Worm (Caenorhabditis elegans) whole organism, mixed stage, embryonic: Measurements from ENCODE around the gene F21C10.10.

Experiments
- M03D4.4 ChIP-seq: sonication (generic microtip); optimal IDR thresholded peaks from 2 replicates; lab custom pipeline; 2017; ENCODE audit warnings: mild to moderate bottlenecking, missing genetic modification characterization, missing compliant biosample characterization
- blmp-1 ChIP-seq: fragments of 150-350 bp; optimal IDR thresholded peaks from 2 replicates; lab custom pipeline; 2014; ENCODE audit warnings: missing biosample characterization, missing genetic modification characterization
- ceh-39 ChIP-seq: fragments of 150-350 bp; optimal IDR thresholded peaks from 2 replicates; lab custom pipeline; 2014; ENCODE audit warnings: missing biosample characterization, missing genetic modification characterization
- ceh-83 ChIP-seq: fragments of 200-800 bp; sonication (Bioruptor generic); optimal IDR thresholded peaks from 2 replicates; lab custom pipeline; 2018; ENCODE audit warnings: mild to moderate bottlenecking, missing genetic modification characterization, missing compliant biosample characterization
- ces-1 ChIP-seq: fragments of 150-350 bp; optimal IDR thresholded peaks from 2 replicates; lab custom pipeline; 2014; ENCODE audit warnings: missing biosample characterization, missing genetic modification reagents, missing genetic modification characterization
- drap-1 ChIP-seq: fragments of 200-800 bp; sonication (Bioruptor generic); optimal IDR thresholded peaks from 3 replicates; lab custom pipeline; 2018; ENCODE audit warnings: mild to moderate bottlenecking, missing genetic modification characterization, missing compliant biosample characterization
- elt-1 ChIP-seq: sonication (generic microtip); optimal IDR thresholded peaks from 2 replicates; lab custom pipeline; 2017; ENCODE audit warnings: missing genetic modification characterization, mild to moderate bottlenecking, missing compliant biosample characterization, antibody characterized with exemption, moderate library complexity, borderline replicate concordance; ENCODE audit not compliant: insufficient read depth
- elt-3 ChIP-seq: fragments of 150-350 bp; optimal IDR thresholded peaks from 2 replicates; lab custom pipeline; 2014; ENCODE audit warnings: missing biosample characterization, missing genetic modification characterization
- flh-1 ChIP-seq: fragments of 200-800 bp; sonication (Bioruptor generic); optimal IDR thresholded peaks from 2 replicates; lab custom pipeline; 2018; ENCODE audit warnings: mild to moderate bottlenecking, missing genetic modification characterization, moderate library complexity, missing compliant biosample characterization
- ham-2 ChIP-seq: fragments of 200-800 bp; sonication (Bioruptor generic); optimal IDR thresholded peaks from 2 replicates; lab custom pipeline; 2018; ENCODE audit warnings: mild to moderate bottlenecking, missing genetic modification characterization, missing compliant biosample characterization
- hlh-1 ChIP-seq: fragments of 150-350 bp; optimal IDR thresholded peaks from 2 replicates; lab custom pipeline; 2014; ENCODE audit warnings: missing biosample characterization, missing genetic modification reagents, missing genetic modification characterization
- lin-13 ChIP-seq: fragments of 150-350 bp; optimal IDR thresholded peaks from 2 replicates; lab custom pipeline; 2014; ENCODE audit warnings: missing biosample characterization, missing genetic modification characterization
- lin-32 ChIP-seq: fragments of 200-800 bp; sonication (Bioruptor generic); optimal IDR thresholded peaks from 2 replicates; lab custom pipeline; 2018; ENCODE audit warnings: mild to moderate bottlenecking, missing genetic modification characterization, missing compliant biosample characterization
- lsy-2 ChIP-seq: fragments of 150-350 bp; optimal IDR thresholded peaks from 2 replicates; lab custom pipeline; 2014; ENCODE audit warnings: missing biosample characterization, missing genetic modification characterization
- mab-5 ChIP-seq: fragments of 150-350 bp; optimal IDR thresholded peaks from 2 replicates; lab custom pipeline; 2014; ENCODE audit warnings: missing biosample characterization, missing genetic modification characterization
- mep-1 ChIP-seq: fragments of 150-350 bp; optimal IDR thresholded peaks from 2 replicates; lab custom pipeline; 2017; ENCODE audit warnings: missing biosample characterization, missing genetic modification reagents, missing genetic modification characterization, inconsistent platforms
- mls-2 ChIP-seq: sonication (generic microtip); optimal IDR thresholded peaks from 2 replicates; lab custom pipeline; 2016; ENCODE audit warnings: mild to moderate bottlenecking, missing genetic modification characterization, moderate library complexity, missing compliant biosample characterization
- nhr-12 ChIP-seq: fragments of 150-350 bp; optimal IDR thresholded peaks from 2 replicates; lab custom pipeline; 2014; ENCODE audit warnings: missing biosample characterization, missing genetic modification characterization
- nhr-2 ChIP-seq: fragments of 150-350 bp; optimal IDR thresholded peaks from 2 replicates; lab custom pipeline; 2014; ENCODE audit warnings: missing biosample characterization, missing genetic modification characterization
- nhr-237 ChIP-seq: fragments of 150-350 bp; optimal IDR thresholded peaks from 2 replicates; lab custom pipeline; 2014; ENCODE audit warnings: missing biosample characterization, missing genetic modification characterization
- nhr-76 ChIP-seq: sonication (generic microtip); optimal IDR thresholded peaks from 2 replicates; lab custom pipeline; 2017; ENCODE audit warnings: missing biosample characterization, missing genetic modification characterization
- pha-4 ChIP-seq: fragments of 150-350 bp; optimal IDR thresholded peaks from 2 replicates; lab custom pipeline; 2018; ENCODE audit warnings: missing biosample characterization, missing genetic modification reagents, missing genetic modification characterization
- sem-2 ChIP-seq: fragments of 200-800 bp; sonication (Bioruptor generic); optimal IDR thresholded peaks from 2 replicates; lab custom pipeline; 2018; ENCODE audit warnings: mild to moderate bottlenecking, missing genetic modification characterization, missing compliant biosample characterization
- snpc-4 ChIP-seq: fragments of 150-350 bp; optimal IDR thresholded peaks from 2 replicates; lab custom pipeline; 2014; ENCODE audit warnings: missing biosample characterization, missing genetic modification characterization
- sptf-1 ChIP-seq: sonication (generic microtip); optimal IDR thresholded peaks from 2 replicates; lab custom pipeline; 2017; ENCODE audit warnings: mild to moderate bottlenecking, missing genetic modification characterization, moderate library complexity, missing compliant biosample characterization
- tbx-8 ChIP-seq: fragments of 200-800 bp; sonication (Bioruptor generic); optimal IDR thresholded peaks from 2 replicates; lab custom pipeline; 2018; ENCODE audit warnings: mild to moderate bottlenecking, missing genetic modification characterization, moderate library complexity, missing compliant biosample characterization
- unc-120 ChIP-seq: sonication (generic microtip); optimal IDR thresholded peaks from 2 replicates; lab custom pipeline; 2017; ENCODE audit warnings: missing genetic modification characterization, missing compliant biosample characterization; ENCODE audit not compliant: poor library complexity, severe bottlenecking
- unc-39 ChIP-seq: fragments of 150-350 bp; optimal IDR thresholded peaks from 2 replicates; lab custom pipeline; 2014; ENCODE audit warnings: missing biosample characterization, missing genetic modification characterization
- unc-62 ChIP-seq: fragments of 150-350 bp; optimal IDR thresholded peaks from 2 replicates; lab custom pipeline; 2014; ENCODE audit warnings: missing biosample characterization, missing genetic modification reagents, missing genetic modification characterization
- zip-8 ChIP-seq: fragments of 150-350 bp; optimal IDR thresholded peaks from 2 replicates; lab custom pipeline; 2014; ENCODE audit warnings: missing biosample characterization, missing genetic modification characterization
- ztf-11 ChIP-seq: fragments of 150-350 bp; optimal IDR thresholded peaks from 2 replicates; lab custom pipeline; 2014; ENCODE audit warnings: missing biosample characterization, missing genetic modification characterization

Gene F21C10.10

ce11 chrV:9053235-9053634 is 42.8 kb upstream of the F21C10.10 start:
- TF ChIP-seq tbx-8 (GFP tag; lab: Kevin White, UChicago) (no peak), unc-39 (tag; lab: Kevin White, UChicago) (no peak), nhr-2 (tag; lab: Kevin White, UChicago) (no peak)

ce11 chrV:9053969-9054368 is 42.1 kb upstream of the F21C10.10 start, which contains the start of gene C25E10.8:
TSS of gene C25E10.8 (minus strand) at chrV:9054069.
- TF ChIP-seq mls-2 (tag; lab: Kevin White, UChicago) (no peak), mep-1 (tag; lab: Kevin White, UChicago) (no peak), ceh-39 (tag; lab: Kevin White, UChicago) (no peak), lsy-2 (tag; lab: Kevin White, UChicago) (no peak), elt-1 (tag; lab: Kevin White, UChicago) (no peak), pha-4 (tag; lab: Kevin White, UChicago) (no peak), nhr-76 (tag; lab: Kevin White, UChicago) (no peak), blmp-1 (tag; lab: Kevin White, UChicago) (no peak), unc-62 (GFP tag; lab: Kevin White, UChicago) (no peak), sem-2 (GFP tag; lab: Kevin White, UChicago) (no peak), nhr-237 (no peak), drap-1 (GFP tag; lab: Kevin White, UChicago) (no peak), snpc-4 (tag; lab: Kevin White, UChicago) (no peak), unc-120 (no peak), ztf-11 (tag; lab: Kevin White, UChicago) (no peak), zip-8 (tag; lab: Kevin White, UChicago) (no peak), elt-3 (tag; lab: Kevin White, UChicago) (no peak), ceh-83 (GFP tag; lab: Kevin White, UChicago) (no peak), hlh-1 (tag; lab: Kevin White, UChicago) (no peak), lin-32 (GFP tag; lab: Kevin White, UChicago) (no peak)

- TF ChIP-seq ces-1 (GFP tag; lab: Kevin White, UChicago) (no peak), ceh-39 (tag; lab: Kevin White, UChicago) (no peak), nhr-12 (tag; lab: Kevin White, UChicago) (no peak), snpc-4 (tag; lab: Kevin White, UChicago) (no peak), unc-39 (tag; lab: Kevin White, UChicago) (no peak), nhr-76 (tag; lab: Kevin White, UChicago) (no peak), ztf-11 (tag; lab: Kevin White, UChicago) (no peak), ceh-83 (GFP tag; lab: Kevin White, UChicago) (no peak), drap-1 (GFP tag; lab: Kevin White, UChicago) (no peak), lin-13 (tag; lab: Kevin White, UChicago) (no peak), mls-2 (tag; lab: Kevin White, UChicago) (no peak), flh-1 (GFP tag; lab: Kevin White, UChicago) (no peak), mep-1 (tag; lab: Kevin White, UChicago) (no peak)
Observed at ce11 chrV:9054771-9055170, 41.3 kb upstream of the F21C10.10 start, which contains the start of gene swm-1. TSS of gene swm-1 (minus strand) at chrV:9054871.

DNA sequence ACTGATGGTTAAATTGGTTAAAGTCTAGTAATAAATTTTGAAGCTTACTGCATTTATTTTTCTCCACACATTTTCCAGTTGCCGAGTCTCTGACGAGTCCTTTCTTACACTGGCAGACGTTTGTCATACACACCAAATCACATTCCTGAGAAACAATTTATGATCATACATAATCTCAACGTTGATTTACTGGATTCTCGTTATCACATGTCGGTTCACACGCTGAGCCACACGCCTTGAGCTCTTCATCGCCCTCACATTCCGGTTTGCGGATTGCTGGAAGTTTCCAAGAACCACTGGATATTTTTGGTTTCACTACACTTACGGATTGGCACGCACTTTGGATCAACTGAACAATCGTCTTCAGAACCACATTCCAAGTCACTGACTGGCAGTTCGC is 40.4 kb upstream of the F21C10.10 start:
- TF ChIP-seq mep-1 (tag; lab: Kevin White, UChicago) = no peak
- TF ChIP-seq nhr-12 (tag; lab: Kevin White, UChicago) = no peak
- no peak for TF ChIP-seq zip-8 (tag; lab: Kevin White, UChicago)
- no peak for TF ChIP-seq sem-2 (GFP tag; lab: Kevin White, UChicago)
- no peak for TF ChIP-seq ham-2 (GFP tag; lab: Kevin White, UChicago)
- no peak for TF ChIP-seq elt-1 (tag; lab: Kevin White, UChicago)
- TF ChIP-seq ztf-11 (tag; lab: Kevin White, UChicago) = no peak
- TF ChIP-seq mab-5 (tag; lab: Kevin White, UChicago) = no peak
- TF ChIP-seq lin-32 (GFP tag; lab: Kevin White, UChicago) = no peak
- no peak for TF ChIP-seq ceh-83 (GFP tag; lab: Kevin White, UChicago)
- no peak for TF ChIP-seq elt-3 (tag; lab: Kevin White, UChicago)
- no peak for TF ChIP-seq ceh-39 (tag; lab: Kevin White, UChicago)
- TF ChIP-seq ces-1 (GFP tag; lab: Kevin White, UChicago) = no peak
- TF ChIP-seq pha-4 (tag; lab: Kevin White, UChicago) = no peak
- no peak for TF ChIP-seq M03D4.4 (tag; lab: Kevin White, UChicago)
- TF ChIP-seq drap-1 (GFP tag; lab: Kevin White, UChicago) = no peak
- TF ChIP-seq flh-1 (GFP tag; lab: Kevin White, UChicago) = no peak
- no peak for TF ChIP-seq sptf-1 (tag; lab: Kevin White, UChicago)
- no peak for TF ChIP-seq unc-120
- no peak for TF ChIP-seq unc-39 (tag; lab: Kevin White, UChicago)
